ENCODE assay signal across 1 worm cellular context in genomic region chrIII:7465347-7465746, ce11.
A peak's percentile ranks its signal among the peaks of the same experiment; 100 is the strongest.
TF ChIP-seq lines count a peak whose summit lies in the region.

fum-1 (plus strand) TSS chrIII:7465605.

TF ChIP-seq in whole organism, L1 larva, 84 proteins besides CTCF, POLR2A, EP300 and RAD21 (continued from another document):
- TF ChIP-seq pag-3 (tag; optimal IDR thresholded peaks at IDR 0.05; lab: Kevin White, UChicago; ENCODE audit: borderline replicate concordance, insufficient read depth) (no peak), xbp-1 (tag; optimal IDR thresholded peaks at IDR 0.05; lab: Kevin White, UChicago) (peak; percentile 42), ceh-82 (tag; optimal IDR thresholded peaks at IDR 0.05; lab: Kevin White, UChicago) (peak in 2 of 3 experiments; percentile 20 to 24), sptf-1 (tag; optimal IDR thresholded peaks at IDR 0.05; lab: Kevin White, UChicago) (no peak), ztf-4 (tag; optimal IDR thresholded peaks at IDR 0.05; lab: Kevin White, UChicago) (no peak), pqm-1 (tag; optimal IDR thresholded peaks at IDR 0.05; lab: Kevin White, UChicago) (no peak), lir-3 (tag; optimal IDR thresholded peaks at IDR 0.05; lab: Kevin White, UChicago; ENCODE audit: poor library complexity) (no peak)
